Worm (Caenorhabditis elegans) whole organism, L1 larva: ENCODE measurements around the gene F16F9.4.

Experiments used
- C34B4.2 ChIP-seq: sonication (generic microtip); optimal IDR thresholded peaks from 2 replicates; lab custom pipeline; 2017; ENCODE audit warnings: mild to moderate bottlenecking, missing genetic modification characterization, missing compliant biosample characterization
- Y116A8C.19 ChIP-seq: sonication (generic microtip); optimal IDR thresholded peaks from 2 replicates; lab custom pipeline; 2016; ENCODE audit warnings: missing compliant biosample characterization, missing genetic modification characterization, borderline replicate concordance
- aly-2 ChIP-seq: fragments of 150-350 bp; optimal IDR thresholded peaks from 2 replicates; lab custom pipeline; 2014; ENCODE audit warnings: missing biosample characterization, missing genetic modification characterization
- ama-1 ChIP-seq: fragments of 150-350 bp; optimal IDR thresholded peaks from 2 replicates; lab custom pipeline; 2014
- blmp-1 ChIP-seq: fragments of 150-350 bp; optimal IDR thresholded peaks from 2 replicates; lab custom pipeline; 2014; ENCODE audit warnings: missing biosample characterization, missing genetic modification characterization
- ceh-63 ChIP-seq: fragments of 200-800 bp; sonication (Bioruptor generic); optimal IDR thresholded peaks from 2 replicates; lab custom pipeline; 2018; ENCODE audit warnings: mild to moderate bottlenecking, missing genetic modification characterization, missing compliant biosample characterization
- ceh-8 ChIP-seq: fragments of 200-800 bp; sonication (Bioruptor generic); optimal IDR thresholded peaks from 2 replicates; lab custom pipeline; 2018; ENCODE audit warnings: mild to moderate bottlenecking, missing genetic modification characterization, moderate library complexity, missing compliant biosample characterization
- ceh-88 ChIP-seq: fragments of 200-800 bp; sonication (Bioruptor generic); IDR thresholded peaks from 2 replicates; pipeline ENCODE4 v1.3.6; 2022; ENCODE audit warnings: missing genetic modification characterization, missing compliant biosample characterization
- dsc-1 ChIP-seq: sonication (generic microtip); optimal IDR thresholded peaks from 2 replicates; lab custom pipeline; 2016; ENCODE audit warnings: mild to moderate bottlenecking, missing genetic modification characterization, missing compliant biosample characterization
- efl-3 ChIP-seq: fragments of 200-800 bp; sonication (Bioruptor generic); optimal IDR thresholded peaks from 2 replicates; lab custom pipeline; 2018; ENCODE audit warnings: mild to moderate bottlenecking, missing genetic modification characterization, missing compliant biosample characterization
- egl-13 ChIP-seq: sonication (generic microtip); optimal IDR thresholded peaks from 2 replicates; lab custom pipeline; 2016; ENCODE audit warnings: missing genotype, missing genetic modification reagents, missing genetic modification characterization, missing compliant biosample characterization
- elt-2 ChIP-seq: sonication (generic microtip); optimal IDR thresholded peaks from 2 replicates; lab custom pipeline; 2016; ENCODE audit warnings: missing genetic modification characterization, mild to moderate bottlenecking, inconsistent platforms, missing compliant biosample characterization, missing genetic modification reagents
- ets-5 ChIP-seq: fragments of 200-800 bp; sonication (Bioruptor generic); IDR thresholded peaks from 2 replicates; pipeline ENCODE4 v1.3.6; 2022; ENCODE audit warnings: missing genetic modification characterization, missing compliant biosample characterization
- fkh-8 ChIP-seq: sonication (generic microtip); optimal IDR thresholded peaks from 2 replicates; lab custom pipeline; 2016; ENCODE audit warnings: mild to moderate bottlenecking, missing genetic modification characterization, missing compliant biosample characterization
- fos-1 ChIP-seq: fragments of 150-350 bp; optimal IDR thresholded peaks from 2 replicates; lab custom pipeline; 2014; ENCODE audit warnings: missing biosample characterization, missing genetic modification characterization
- grh-1 ChIP-seq: fragments of 200-800 bp; sonication (Bioruptor generic); IDR thresholded peaks from 2 replicates; pipeline ENCODE4 v1.3.6; 2022; ENCODE audit warnings: missing genetic modification reagents, missing genetic modification characterization, missing compliant biosample characterization
- hlh-17 ChIP-seq: fragments of 200-800 bp; sonication (Bioruptor generic); optimal IDR thresholded peaks from 2 replicates; lab custom pipeline; 2018; ENCODE audit warnings: missing genetic modification characterization, mild to moderate bottlenecking, missing compliant biosample characterization, moderate library complexity, borderline replicate concordance
- hpl-2 ChIP-seq: fragments of 150-350 bp; optimal IDR thresholded peaks from 2 replicates; lab custom pipeline; 2014; ENCODE audit warnings: missing biosample characterization, missing genetic modification reagents, missing genetic modification characterization
- isw-1 ChIP-seq: fragments of 200-800 bp; sonication (Bioruptor generic); IDR thresholded peaks from 2 replicates; pipeline ENCODE4 v1.3.6; 2022; ENCODE audit warnings: missing genetic modification characterization, missing compliant biosample characterization
- jun-1 ChIP-seq: fragments of 150-350 bp; optimal IDR thresholded peaks from 2 replicates; lab custom pipeline; 2014; ENCODE audit warnings: missing biosample characterization, missing genetic modification reagents, missing genetic modification characterization
- lin-15B ChIP-seq: fragments of 150-350 bp; sonication (generic microtip); optimal IDR thresholded peaks from 3 replicates; lab custom pipeline; 2014; ENCODE audit warnings: missing biosample characterization, missing genetic modification characterization
- lin-35 ChIP-seq, 2 experiments: fragments of 150-350 bp; optimal IDR thresholded peaks; 2 replicates each; lab custom pipeline; 2014; ENCODE audit warnings: missing biosample characterization in 2 of 2, missing genetic modification characterization in 2 of 2, missing genetic modification reagents in 2 of 2
- lin-39 ChIP-seq: fragments of 150-350 bp; optimal IDR thresholded peaks from 2 replicates; lab custom pipeline; 2014; ENCODE audit warnings: missing biosample characterization, missing genetic modification reagents, missing genetic modification characterization
- lir-3 ChIP-seq: sonication (generic microtip); optimal IDR thresholded peaks from 2 replicates; lab custom pipeline; 2016; ENCODE audit warnings: mild to moderate bottlenecking, missing genetic modification characterization, moderate library complexity, missing compliant biosample characterization; ENCODE audit not compliant: poor library complexity
- lsy-2 ChIP-seq, 2 experiments: fragments of 150-350 bp; optimal IDR thresholded peaks; 2 replicates each; lab custom pipeline; 2014; ENCODE audit warnings: missing biosample characterization in 2 of 2, missing genetic modification characterization in 2 of 2
- mab-9 ChIP-seq: fragments of 200-800 bp; sonication (Bioruptor generic); IDR thresholded peaks from 2 replicates; pipeline ENCODE4 v1.3.6; 2022; ENCODE audit warnings: missing genetic modification reagents, missing genetic modification characterization, missing compliant biosample characterization
- mdl-1 ChIP-seq, 2 experiments: fragments of 150-350 bp; optimal IDR thresholded peaks; 2 replicates each; lab custom pipeline; 2014 to 2017; ENCODE audit warnings: missing biosample characterization in 2 of 2, missing genetic modification characterization in 2 of 2, inconsistent platforms in 1 of 2
- mef-2 ChIP-seq: fragments of 150-350 bp; optimal IDR thresholded peaks from 2 replicates; lab custom pipeline; 2014; ENCODE audit warnings: missing biosample characterization, missing genetic modification characterization
- nhr-12 ChIP-seq: sonication (generic microtip); optimal IDR thresholded peaks from 2 replicates; lab custom pipeline; 2017; ENCODE audit warnings: missing biosample characterization, missing genetic modification characterization
- nhr-19 ChIP-seq: fragments of 200-800 bp; sonication (Bioruptor generic); conservative IDR thresholded peaks from 2 replicates; pipeline ENCODE4 v1.3.6; 2022; ENCODE audit warnings: missing genetic modification characterization, missing compliant biosample characterization
- nhr-20 ChIP-seq: sonication (generic microtip); optimal IDR thresholded peaks from 2 replicates; lab custom pipeline; 2016; ENCODE audit warnings: mild to moderate bottlenecking, missing genetic modification characterization, missing compliant biosample characterization
- nhr-85 ChIP-seq: sonication (generic microtip); peaks from one replicate; lab custom pipeline; 2016; ENCODE audit warnings: missing genetic modification characterization, inconsistent platforms, missing compliant biosample characterization
- nhr-90 ChIP-seq: sonication (generic microtip); optimal IDR thresholded peaks from 2 replicates; lab custom pipeline; 2016; ENCODE audit warnings: mild to moderate bottlenecking, missing genetic modification characterization, missing compliant biosample characterization; ENCODE audit not compliant: poor library complexity
- pag-3 ChIP-seq: sonication (generic microtip); optimal IDR thresholded peaks from 2 replicates; lab custom pipeline; 2017; ENCODE audit warnings: missing genetic modification characterization, mild to moderate bottlenecking, missing compliant biosample characterization, antibody characterized with exemption, borderline replicate concordance; ENCODE audit not compliant: insufficient read depth
- pax-3 ChIP-seq: fragments of 200-800 bp; sonication (Bioruptor generic); optimal IDR thresholded peaks from 2 replicates; lab custom pipeline; 2018; ENCODE audit warnings: mild to moderate bottlenecking, missing genetic modification characterization, moderate library complexity, missing compliant biosample characterization
- pqm-1 ChIP-seq: sonication (generic microtip); optimal IDR thresholded peaks from 3 replicates; lab custom pipeline; 2017; ENCODE audit warnings: missing biosample characterization, missing genetic modification characterization
- rnt-1 ChIP-seq: sonication (generic microtip); optimal IDR thresholded peaks from 2 replicates; lab custom pipeline; 2016; ENCODE audit warnings: mild to moderate bottlenecking, missing genetic modification characterization, moderate library complexity, missing compliant biosample characterization
- sox-4 ChIP-seq: sonication (generic microtip); optimal IDR thresholded peaks from 2 replicates; lab custom pipeline; 2016; ENCODE audit warnings: missing genetic modification characterization, missing compliant biosample characterization
- sup-37 ChIP-seq: fragments of 200-800 bp; sonication (Bioruptor generic); optimal IDR thresholded peaks from 2 replicates; lab custom pipeline; 2018; ENCODE audit warnings: mild to moderate bottlenecking, missing genetic modification characterization, missing compliant biosample characterization
- unc-30 ChIP-seq: sonication (generic microtip); optimal IDR thresholded peaks from 2 replicates; lab custom pipeline; 2017; ENCODE audit warnings: missing biosample characterization, missing genetic modification characterization
- unc-62 ChIP-seq: fragments of 150-350 bp; optimal IDR thresholded peaks from 2 replicates; lab custom pipeline; 2014; ENCODE audit warnings: missing biosample characterization, missing genetic modification reagents, missing genetic modification characterization
- unc-86 ChIP-seq: sonication (generic microtip); optimal IDR thresholded peaks from 2 replicates; lab custom pipeline; 2016; ENCODE audit warnings: missing genetic modification characterization, missing compliant biosample characterization
- vab-15 ChIP-seq: sonication (generic microtip); optimal IDR thresholded peaks from 2 replicates; lab custom pipeline; 2017; ENCODE audit warnings: missing genotype, mild to moderate bottlenecking, missing genetic modification characterization, missing compliant biosample characterization
- xbp-1 ChIP-seq: sonication (generic microtip); optimal IDR thresholded peaks from 2 replicates; lab custom pipeline; 2016; ENCODE audit warnings: missing genetic modification characterization, missing compliant biosample characterization

F16F9.4 gene

ce11 chrX:8426160-8426712 is 36.9 kb downstream of the F16F9.4 start (continued):
- no peak for TF ChIP-seq efl-3 (GFP tag; lab: Kevin White, UChicago)
- TF ChIP-seq blmp-1 (tag; lab: Kevin White, UChicago) = peak; percentile 28

- TF ChIP-seq lir-3 (tag; lab: Kevin White, UChicago) (no peak), nhr-85 (peak; percentile 42), unc-30 (tag; lab: Kevin White, UChicago) (no peak), blmp-1 (tag; lab: Kevin White, UChicago) (peak; percentile 77)
Observed at ce11 chrX:8424286-8424685, 38.9 kb downstream of the F16F9.4 start.

ce11 chrX:8423633-8424032 is 39.5 kb downstream of the F16F9.4 start, which contains the start of gene tth-1:
tth-1 (minus strand) TSS chrX:8423733.
- TF ChIP-seq aly-2 = no peak
- TF ChIP-seq unc-86 (tag; lab: Kevin White, UChicago) = no peak
- TF ChIP-seq fos-1 (tag; lab: Kevin White, UChicago) = no peak
- no peak for TF ChIP-seq nhr-20 (tag; lab: Kevin White, UChicago)
- TF ChIP-seq sox-4 (tag; lab: Kevin White, UChicago) = no peak
- no peak for TF ChIP-seq lin-35 (GFP tag; optimal IDR thresholded peaks at IDR 0.05; lab: Kevin White, UChicago)
- TF ChIP-seq unc-30 (tag; lab: Kevin White, UChicago) = no peak
- no peak for TF ChIP-seq ets-5 (GFP tag; lab: Robert Waterston, UW)
- no peak for TF ChIP-seq lin-39
- TF ChIP-seq nhr-90 (tag; lab: Kevin White, UChicago) = no peak
- no peak for TF ChIP-seq vab-15 (tag; lab: Kevin White, UChicago)
- TF ChIP-seq mef-2 (tag; lab: Kevin White, UChicago) = no peak
- no peak for TF ChIP-seq grh-1
- TF ChIP-seq lsy-2 (tag; optimal IDR thresholded peaks at IDR 0.05; lab: Kevin White, UChicago) = no peak
- TF ChIP-seq nhr-12 = no peak
- TF ChIP-seq unc-62 (GFP tag; lab: Kevin White, UChicago) = no peak
- no peak for TF ChIP-seq mdl-1 (tag; optimal IDR thresholded peaks at IDR 0.05; lab: Kevin White, UChicago)
- no peak for TF ChIP-seq pag-3 (tag; lab: Kevin White, UChicago)
- no peak for TF ChIP-seq mab-9 (GFP tag; lab: Robert Waterston, UW)

ce11 chrX:8423199-8423598 is 40.0 kb downstream of the F16F9.4 start:
- TF ChIP-seq elt-2 (tag; lab: Kevin White, UChicago) (peak; percentile 8), ama-1 (lab: Kevin White, UChicago) (no peak)

- TF ChIP-seq pax-3 (tag; lab: Kevin White, UChicago) = no peak
- no peak for TF ChIP-seq egl-13 (tag; lab: Kevin White, UChicago)
- TF ChIP-seq mef-2 (tag; lab: Kevin White, UChicago) = no peak
- no peak for TF ChIP-seq hpl-2 (GFP tag; lab: Kevin White, UChicago)
- TF ChIP-seq ceh-63 (GFP tag; lab: Kevin White, UChicago) = no peak
- no peak for TF ChIP-seq lin-15B (tag; lab: Kevin White, UChicago)
- no peak for TF ChIP-seq Y116A8C.19 (tag; lab: Kevin White, UChicago)
- no peak for TF ChIP-seq C34B4.2 (tag; lab: Kevin White, UChicago)
- no peak for TF ChIP-seq ama-1 (lab: Kevin White, UChicago)
- TF ChIP-seq rnt-1 (tag; lab: Kevin White, UChicago) = peak; percentile 48
- peak; percentile 47 for TF ChIP-seq nhr-19
- peak; percentile 74 for TF ChIP-seq nhr-85
- peak; percentile 28 for TF ChIP-seq fkh-8 (tag; lab: Kevin White, UChicago)
- no peak for TF ChIP-seq pqm-1 (tag; lab: Kevin White, UChicago)
- TF ChIP-seq sup-37 = no peak
- no peak for TF ChIP-seq jun-1 (tag; lab: Kevin White, UChicago)
- TF ChIP-seq dsc-1 (tag; lab: Kevin White, UChicago) = peak; percentile 17
- TF ChIP-seq grh-1 = no peak
- TF ChIP-seq xbp-1 (tag; lab: Kevin White, UChicago) = peak; percentile 69
- TF ChIP-seq ceh-8 (GFP tag; lab: Kevin White, UChicago) = no peak
- TF ChIP-seq mdl-1 (tag; optimal IDR thresholded peaks at IDR 0.05; lab: Kevin White, UChicago) = peak in 1 of 2 experiments; percentile 44
- TF ChIP-seq elt-2 (tag; lab: Kevin White, UChicago) = no peak
- TF ChIP-seq hlh-17 = no peak
- TF ChIP-seq ceh-88 (GFP tag; lab: Robert Waterston, UW) = no peak
- peak; percentile 29 for TF ChIP-seq isw-1 (GFP tag; lab: Robert Waterston, UW)
- no peak for TF ChIP-seq vab-15 (tag; lab: Kevin White, UChicago)
Observed at ce11 chrX:8422020-8422419, 41.1 kb downstream of the F16F9.4 start, which contains the start of gene tag-123. tag-123 (minus strand) TSS chrX:8422055.
